Fruit fly (Drosophila melanogaster): ENCODE data around the gene eIF4E1.

eIF4E1 gene

dm6 chr3L:9446731-9447238 is 44.5 kb upstream of the eIF4E1 start, which contains the start of gene CG3529 (continued):
- TF ChIP-seq Sox100B (GFP tag; optimal IDR thresholded peaks at IDR 0.05) (peak; percentile 57), yki (optimal IDR thresholded peaks at IDR 0.05) (no peak), CG6791 (GFP tag; IDR thresholded peaks at IDR 0.05; ENCODE audit: partially characterized antibody) (0 out of 3 replicates have a peak, but pooled peaks have one; percentile 46), kay (GFP tag; optimal IDR thresholded peaks at IDR 0.05) (no peak), CkIIα-i1 (GFP tag; IDR thresholded peaks at IDR 0.05) (no peak), vvl (GFP tag; IDR thresholded peaks at IDR 0.05) (peak; percentile 57), z (GFP tag; IDR thresholded peaks at IDR 0.05) (no peak), CG15269 (tag; optimal IDR thresholded peaks at IDR 0.05) (peak; percentile 1), E2f2 (GFP tag; IDR thresholded peaks at IDR 0.05) (peak; percentile 36), CG31224 (GFP tag; IDR thresholded peaks at IDR 0.05) (no peak), sr (GFP tag; IDR thresholded peaks at IDR 0.05) (peak; percentile 62; the same call in 2 of the 3 replicates), CG34224 (GFP tag; IDR thresholded peaks at IDR 0.05; ENCODE audit: partially characterized antibody) (0 out of 3 replicates have a peak, but pooled peaks have one; percentile 28), Kr (GFP tag; optimal IDR thresholded peaks at IDR 0.05) (no peak), Dad (GFP tag; optimal IDR thresholded peaks at IDR 0.05) (no peak), CG3995 (GFP tag; optimal IDR thresholded peaks at IDR 0.05) (peak; percentile 59), chif (GFP tag; optimal IDR thresholded peaks at IDR 0.05) (no peak), pros (GFP tag; optimal IDR thresholded peaks at IDR 0.05) (no peak), ttk (GFP tag; IDR thresholded peaks at IDR 0.05) (peak; percentile 23; the same call in 1 of the 2 replicates), cad (GFP tag; optimal IDR thresholded peaks at IDR 0.05) (no peak), lilli (GFP tag; optimal IDR thresholded peaks at IDR 0.05) (peak; percentile 21), CG10147 (GFP tag; optimal IDR thresholded peaks at IDR 0.05) (peak; percentile 8), CG9817 (tag; optimal IDR thresholded peaks at IDR 0.05) (peak; percentile 30), Blimp-1 (GFP tag; optimal IDR thresholded peaks at IDR 0.05) (peak; percentile 26), CG11398 (GFP tag; optimal IDR thresholded peaks at IDR 0.05) (no peak), da (GFP tag; optimal IDR thresholded peaks at IDR 0.05) (peak; percentile 15), CG8290 (GFP tag; optimal IDR thresholded peaks at IDR 0.05) (peak; percentile 13), CG8290 (tag; optimal IDR thresholded peaks at IDR 0.05) (peak; percentile 39 to 42), CrebB (tag; optimal IDR thresholded peaks at IDR 0.05) (peak; percentile 3), abd-A (tag; optimal IDR thresholded peaks at IDR 0.05) (no peak), grn (GFP tag; optimal IDR thresholded peaks at IDR 0.05) (no peak), CG13624 (GFP tag; optimal IDR thresholded peaks at IDR 0.05) (peak; percentile 32), zen (tag; optimal IDR thresholded peaks at IDR 0.05) (no peak), Bgb (GFP tag; IDR thresholded peaks at IDR 0.05; ENCODE audit: partially characterized antibody) (no peak; the same call in 1 of the 2 replicates), cg (GFP tag; optimal IDR thresholded peaks at IDR 0.05) (no peak), CG12155 (GFP tag; optimal IDR thresholded peaks at IDR 0.05) (no peak), Aef1 (GFP tag; IDR thresholded peaks at IDR 0.05) (no peak), crp (GFP tag; optimal IDR thresholded peaks at IDR 0.05) (peak in 1 of 2 experiments; percentile 2), CG8359 (GFP tag; optimal IDR thresholded peaks at IDR 0.05; ENCODE audit: borderline replicate concordance) (no peak), CG15601 (tag; optimal IDR thresholded peaks at IDR 0.05) (peak; percentile 45), CG16863 (GFP tag; optimal IDR thresholded peaks at IDR 0.05) (no peak), ro (GFP tag; IDR thresholded peaks at IDR 0.05) (no peak), fd3F (GFP tag; optimal IDR thresholded peaks at IDR 0.05) (no peak), CoRest (tag; optimal IDR thresholded peaks at IDR 0.05) (peak; percentile 49), dmrt99B (tag; optimal IDR thresholded peaks at IDR 0.05) (no peak), hkb (optimal IDR thresholded peaks at IDR 0.05) (no peak), hkb (GFP tag; IDR thresholded peaks at IDR 0.05) (0 out of 2 replicates have a peak, but pooled peaks have one; percentile 23), CG2678 (tag; optimal IDR thresholded peaks at IDR 0.05) (peak; percentile 23), schlank (tag; optimal IDR thresholded peaks at IDR 0.05) (no peak), ind (GFP tag; optimal IDR thresholded peaks at IDR 0.05) (no peak), inv (GFP tag; IDR thresholded peaks at IDR 0.05; ENCODE audit: partially characterized antibody) (no peak), ato (GFP tag; IDR thresholded peaks at IDR 0.05; ENCODE audit: partially characterized antibody) (no peak)
